Fruit fly (Drosophila melanogaster) whole organism, prepupa: ENCODE results near the gene Axud1.

Experiments
- Blimp-1 ChIP-seq: fragments of 200-800 bp; sonication (Bioruptor generic); optimal IDR thresholded peaks from 3 replicates; lab custom pipeline; 2017; ENCODE audit warnings: missing biosample characterization, missing genetic modification characterization, mild to moderate bottlenecking, moderate library complexity, missing genetic modification reagents
- CG10669 ChIP-seq: fragments of 200-800 bp; sonication (Bioruptor generic); optimal IDR thresholded peaks from 3 replicates; lab custom pipeline; 2018; ENCODE audit warnings: missing biosample characterization, mild to moderate bottlenecking, missing genetic modification characterization, moderate library complexity
- CG11294 ChIP-seq: fragments of 200-800 bp; sonication (Bioruptor generic); IDR thresholded peaks from 2 replicates; pipeline ENCODE4 v1.3.6; 2022; ENCODE audit warnings: missing biosample characterization, missing genetic modification characterization
- CG11762 ChIP-seq: fragments of 200-800 bp; sonication (Bioruptor generic); optimal IDR thresholded peaks from 3 replicates; lab custom pipeline; 2016; ENCODE audit warnings: missing biosample characterization, missing genetic modification characterization; ENCODE audit not compliant: insufficient read depth
- CG11902 ChIP-seq: fragments of 200-800 bp; sonication (Bioruptor generic); optimal IDR thresholded peaks from 3 replicates; lab custom pipeline; 2016; ENCODE audit warnings: missing biosample characterization, missing genetic modification characterization
- CG1621 ChIP-seq: fragments of 200-800 bp; sonication (Bioruptor generic); optimal IDR thresholded peaks from 3 replicates; lab custom pipeline; 2018; ENCODE audit warnings: missing biosample characterization, mild to moderate bottlenecking, missing genetic modification characterization
- CG16779 ChIP-seq: fragments of 200-800 bp; sonication (Bioruptor generic); optimal IDR thresholded peaks from 3 replicates; lab custom pipeline; 2017; ENCODE audit warnings: missing biosample characterization, mild to moderate bottlenecking, missing genetic modification characterization
- CG32006 ChIP-seq: fragments of 200-800 bp; sonication (Bioruptor generic); optimal IDR thresholded peaks from 3 replicates; lab custom pipeline; 2017; ENCODE audit warnings: missing biosample characterization, mild to moderate bottlenecking, missing genetic modification characterization
- CG34406 ChIP-seq: fragments of 200-800 bp; sonication (Bioruptor generic); optimal IDR thresholded peaks from 3 replicates; lab custom pipeline; 2016; ENCODE audit warnings: missing biosample characterization, missing genetic modification characterization
- CG4318 ChIP-seq: fragments of 200-800 bp; sonication (Bioruptor generic); optimal IDR thresholded peaks from 3 replicates; lab custom pipeline; 2017; ENCODE audit warnings: missing biosample characterization, mild to moderate bottlenecking, missing genetic modification characterization
- CG6163 ChIP-seq: fragments of 200-800 bp; sonication (Bioruptor generic); IDR thresholded peaks from 3 replicates; pipeline ENCODE4 v1.3.6; 2022; ENCODE audit warnings: missing biosample characterization, missing genetic modification characterization
- CG6276 ChIP-seq: fragments of 200-800 bp; sonication (Bioruptor generic); optimal IDR thresholded peaks from 2 replicates; lab custom pipeline; 2017; ENCODE audit warnings: missing biosample characterization, mild to moderate bottlenecking, missing genetic modification characterization
- CG6792 ChIP-seq: fragments of 200-800 bp; sonication (Bioruptor generic); optimal IDR thresholded peaks from 3 replicates; lab custom pipeline; 2016; ENCODE audit warnings: missing biosample characterization, missing genetic modification characterization
- CG6808 ChIP-seq: fragments of 200-800 bp; sonication (Bioruptor generic); optimal IDR thresholded peaks from 3 replicates; lab custom pipeline; 2017; ENCODE audit warnings: missing biosample characterization, missing genetic modification characterization, mild to moderate bottlenecking, moderate library complexity, missing genetic modification reagents
- CG6854 ChIP-seq: fragments of 200-800 bp; sonication (Bioruptor generic); optimal IDR thresholded peaks from 2 replicates; lab custom pipeline; 2017; ENCODE audit warnings: missing biosample characterization, mild to moderate bottlenecking, missing genetic modification characterization
- CG7368 ChIP-seq: fragments of 200-800 bp; sonication (Bioruptor generic); optimal IDR thresholded peaks from 3 replicates; lab custom pipeline; 2016; ENCODE audit warnings: missing biosample characterization, missing genetic modification characterization
- CG8119 ChIP-seq: fragments of 200-800 bp; sonication (Bioruptor generic); IDR thresholded peaks from 3 replicates; pipeline ENCODE4 v1.3.6; 2022; ENCODE audit warnings: missing biosample characterization, missing genetic modification characterization
- CG9139 ChIP-seq: fragments of 200-800 bp; sonication (Bioruptor generic); optimal IDR thresholded peaks from 3 replicates; lab custom pipeline; 2017; ENCODE audit warnings: missing biosample characterization, mild to moderate bottlenecking, missing genetic modification characterization
- Eip75B ChIP-seq: fragments of 200-800 bp; sonication (Bioruptor generic); optimal IDR thresholded peaks from 3 replicates; lab custom pipeline; 2016; ENCODE audit warnings: missing biosample characterization, missing genetic modification characterization
- Eip93F ChIP-seq: fragments of 200-800 bp; sonication (Bioruptor generic); optimal IDR thresholded peaks from 2 replicates; lab custom pipeline; 2016; ENCODE audit warnings: missing biosample characterization, mild to moderate bottlenecking, missing genetic modification characterization
- Ets21C ChIP-seq: fragments of 200-800 bp; sonication (Bioruptor generic); optimal IDR thresholded peaks from 3 replicates; lab custom pipeline; 2016; ENCODE audit warnings: missing biosample characterization, missing genetic modification characterization
- Gug ChIP-seq: fragments of 200-800 bp; sonication (Bioruptor generic); IDR thresholded peaks from 2 replicates; pipeline ENCODE4 v1.3.6; 2022; ENCODE audit warnings: missing biosample characterization, missing genetic modification characterization
- Hr38 ChIP-seq: sonication (Bioruptor generic); optimal IDR thresholded peaks from 2 replicates; lab custom pipeline; 2016; ENCODE audit warnings: missing biosample characterization, missing genetic modification characterization
- Hr4 ChIP-seq: fragments of 200-800 bp; sonication (Bioruptor generic); optimal IDR thresholded peaks from 3 replicates; lab custom pipeline; 2016; ENCODE audit warnings: missing biosample characterization, missing genetic modification characterization
- Lpt ChIP-seq: fragments of 200-800 bp; sonication (Bioruptor generic); optimal IDR thresholded peaks from 3 replicates; lab custom pipeline; 2016; ENCODE audit warnings: missing biosample characterization, missing genetic modification characterization
- OdsH ChIP-seq: fragments of 200-800 bp; sonication (Bioruptor generic); optimal IDR thresholded peaks from 3 replicates; lab custom pipeline; 2016; ENCODE audit warnings: missing biosample characterization, missing genetic modification characterization
- Smox ChIP-seq: fragments of 200-800 bp; sonication (Bioruptor generic); optimal IDR thresholded peaks from 3 replicates; lab custom pipeline; 2016; ENCODE audit warnings: missing biosample characterization, missing genetic modification characterization
- Sox102F ChIP-seq: fragments of 200-800 bp; sonication (Bioruptor generic); optimal IDR thresholded peaks from 2 replicates; lab custom pipeline; 2016; ENCODE audit warnings: missing biosample characterization, mild to moderate bottlenecking, missing genetic modification characterization
- Sox15 ChIP-seq: fragments of 200-800 bp; sonication (Bioruptor generic); optimal IDR thresholded peaks from 3 replicates; lab custom pipeline; 2016; ENCODE audit warnings: missing biosample characterization, missing genetic modification characterization
- achi ChIP-seq: fragments of 200-800 bp; sonication (Bioruptor generic); optimal IDR thresholded peaks from 3 replicates; lab custom pipeline; 2016; ENCODE audit warnings: missing biosample characterization, missing genetic modification characterization
- eg ChIP-seq: fragments of 200-800 bp; sonication (Bioruptor generic); IDR thresholded peaks from 3 replicates; pipeline ENCODE4 v1.3.6; 2022; ENCODE audit warnings: missing biosample characterization, missing genetic modification characterization
- esn ChIP-seq: fragments of 200-800 bp; sonication (Bioruptor generic); optimal IDR thresholded peaks from 2 replicates; lab custom pipeline; 2016; ENCODE audit warnings: missing biosample characterization, mild to moderate bottlenecking, missing genetic modification characterization, moderate library complexity
- fd59A ChIP-seq: fragments of 200-800 bp; sonication (Bioruptor generic); optimal IDR thresholded peaks from 2 replicates; lab custom pipeline; 2017; ENCODE audit warnings: missing biosample characterization, mild to moderate bottlenecking, missing genetic modification characterization, missing genetic modification reagents
- lz ChIP-seq: fragments of 200-800 bp; sonication (Bioruptor generic); optimal IDR thresholded peaks from 3 replicates; lab custom pipeline; 2016; ENCODE audit warnings: missing biosample characterization, missing genetic modification characterization
- net ChIP-seq: fragments of 200-800 bp; sonication (Bioruptor generic); optimal IDR thresholded peaks from 3 replicates; lab custom pipeline; 2016; ENCODE audit warnings: missing biosample characterization, missing genetic modification characterization
- pdm3 ChIP-seq: fragments of 200-800 bp; sonication (Bioruptor generic); optimal IDR thresholded peaks from 3 replicates; lab custom pipeline; 2016; ENCODE audit warnings: missing biosample characterization, missing genetic modification characterization
- svp ChIP-seq: fragments of 200-800 bp; sonication (Bioruptor generic); peaks from one replicate; lab custom pipeline; 2016; ENCODE audit warnings: missing biosample characterization, missing genetic modification characterization

Gene Axud1

DNA sequence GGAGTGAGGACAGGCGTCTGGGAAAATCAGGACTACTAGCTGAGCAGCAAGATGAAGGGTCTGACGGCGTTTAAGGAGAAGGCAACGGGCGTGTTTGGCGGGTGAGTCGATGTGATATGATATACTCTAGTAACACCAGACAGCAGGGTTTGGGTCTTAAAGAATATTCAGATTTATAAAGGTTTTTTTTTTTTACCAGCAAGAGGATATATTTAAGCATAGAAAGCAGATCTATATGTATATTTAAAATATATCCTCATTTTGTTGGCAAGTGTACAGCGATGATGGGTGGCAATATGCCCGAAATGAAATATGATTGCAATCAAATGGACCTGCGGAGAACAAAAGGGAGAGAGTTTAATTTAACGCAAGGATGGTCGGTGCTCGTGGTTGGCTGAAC lies 37.0 kb downstream of the Axud1 start:
- TF ChIP-seq svp (GFP tag; lab: Kevin White, UChicago): peak; percentile 41
- TF ChIP-seq fd59A (GFP tag; lab: Kevin White, UChicago): no peak
- TF ChIP-seq pdm3 (GFP tag; lab: Kevin White, UChicago): no peak
- no peak for TF ChIP-seq CG1621 (tag; lab: Kevin White, UChicago)

dm6 chr2L:2404631-2405030 lies 39.5 kb downstream of the Axud1 start:
- no peak for TF ChIP-seq CG34406
- no peak for TF ChIP-seq CG10669 (GFP tag; lab: Kevin White, UChicago)
- no peak for TF ChIP-seq CG11902
- no peak for TF ChIP-seq net (GFP tag; lab: Kevin White, UChicago)
- TF ChIP-seq esn (GFP tag; lab: Kevin White, UChicago): no peak
- no peak for TF ChIP-seq Eip93F (GFP tag; lab: Kevin White, UChicago)
- TF ChIP-seq CG6854 (GFP tag; lab: Kevin White, UChicago): no peak
- no peak for TF ChIP-seq CG16779 (tag; lab: Kevin White, UChicago)
- no peak for TF ChIP-seq Smox (GFP tag; lab: Kevin White, UChicago)
- TF ChIP-seq CG6276 (GFP tag; lab: Kevin White, UChicago): no peak
- TF ChIP-seq Blimp-1: no peak
- no peak for TF ChIP-seq OdsH
- TF ChIP-seq eg (GFP tag; lab: Robert Waterston, UW): no peak
- TF ChIP-seq CG6808 (GFP tag; lab: Kevin White, UChicago): no peak
- no peak for TF ChIP-seq CG8119
- no peak for TF ChIP-seq Eip75B (GFP tag; lab: Kevin White, UChicago)
- no peak for TF ChIP-seq Sox15 (GFP tag; lab: Kevin White, UChicago)

DNA sequence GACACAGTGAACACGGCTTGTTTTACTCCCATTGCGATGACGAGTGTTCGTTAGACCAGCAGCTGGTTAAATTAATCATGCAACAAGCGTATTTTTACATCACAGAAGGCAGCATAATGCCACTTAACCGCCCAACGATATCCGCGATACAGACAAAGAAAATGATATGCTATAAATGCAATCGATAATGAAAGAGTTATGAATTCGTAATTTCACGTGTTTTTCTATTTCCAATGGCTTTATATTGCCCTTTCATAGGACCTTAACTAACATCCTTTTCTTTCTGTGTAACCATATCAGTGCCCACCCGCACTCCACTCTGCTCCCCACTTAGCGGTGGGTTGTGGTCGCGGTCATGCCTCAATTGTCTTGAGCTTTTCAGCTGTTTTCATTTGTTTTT lies 47.9 kb downstream of the Axud1 start:
- TF ChIP-seq achi (GFP tag; lab: Kevin White, UChicago): peak; percentile 23
- TF ChIP-seq OdsH: peak; percentile 34
- TF ChIP-seq CG9139: no peak
- TF ChIP-seq CG11294 (GFP tag; lab: Robert Waterston, UW): peak; percentile 59; the same call in 1 of the 2 replicates
- TF ChIP-seq svp (GFP tag; lab: Kevin White, UChicago): no peak
- peak; percentile 38 for TF ChIP-seq CG4318 (GFP tag; lab: Kevin White, UChicago)
- TF ChIP-seq Hr4 (GFP tag; lab: Kevin White, UChicago): peak; percentile 48
- TF ChIP-seq Lpt (GFP tag; lab: Kevin White, UChicago): peak; percentile 43
- TF ChIP-seq fd59A (GFP tag; lab: Kevin White, UChicago): no peak
- no peak for TF ChIP-seq CG6792 (GFP tag; lab: Kevin White, UChicago)
- peak; percentile 3 for TF ChIP-seq Hr38 (GFP tag; lab: Kevin White, UChicago)
- no peak for TF ChIP-seq Sox102F (GFP tag; lab: Kevin White, UChicago)
- no peak for TF ChIP-seq CG7368 (GFP tag; lab: Kevin White, UChicago)
- peak; percentile 87 for TF ChIP-seq eg (GFP tag; lab: Robert Waterston, UW)
- TF ChIP-seq pdm3 (GFP tag; lab: Kevin White, UChicago): peak; percentile 16
- TF ChIP-seq CG8119: peak; percentile 69
- TF ChIP-seq Gug (GFP tag; lab: Robert Waterston, UW): peak; percentile 62
- peak; percentile 71 for TF ChIP-seq CG32006

DNA sequence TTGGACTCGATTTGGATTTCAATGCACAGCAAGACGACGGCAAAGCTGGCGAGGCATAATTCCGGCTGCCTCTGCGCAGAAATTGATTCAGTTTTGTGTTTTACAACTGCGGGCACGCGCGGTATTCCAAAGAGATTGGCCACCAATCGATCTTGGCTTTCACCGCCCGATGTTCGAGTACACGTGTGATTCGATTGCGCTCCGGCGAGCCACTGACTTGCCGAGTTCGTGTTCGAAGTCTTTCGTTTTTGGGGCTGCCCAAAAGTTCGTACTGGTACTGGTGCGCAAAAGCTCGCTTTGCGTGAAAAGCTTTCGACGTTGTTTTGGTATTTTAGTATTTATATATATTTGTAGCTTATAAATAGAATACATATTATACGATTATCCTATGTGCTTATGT lies 50.0 kb downstream of the Axud1 start, which contains the start of gene CG18641:
Gene CG18641 (minus strand): TSS at position 214 of the 400 bp plus-strand sequence.
- TF ChIP-seq CG6163 (GFP tag; lab: Robert Waterston, UW) (0 out of 3 replicates have a peak, but pooled peaks have one; percentile 20), Ets21C (no peak), Smox (GFP tag; lab: Kevin White, UChicago) (no peak), lz (GFP tag; lab: Kevin White, UChicago) (no peak), CG11762 (GFP tag; lab: Kevin White, UChicago) (no peak), svp (GFP tag; lab: Kevin White, UChicago) (peak; percentile 15)
